Worm (Caenorhabditis elegans) whole organism, L1 larva: ENCODE results near the gene F25H9.2.

ENCODE experiments used
- aly-2 ChIP-seq: fragments of 150-350 bp; optimal IDR thresholded peaks from 2 replicates; lab custom pipeline; 2014; ENCODE audit warnings: missing biosample characterization, missing genetic modification characterization
- egl-27 ChIP-seq, 2 experiments: fragments of 150-350 bp in 1 of 2; sonication (generic microtip); optimal IDR thresholded peaks; 3 replicates each; lab custom pipeline; 2017 to 2018; ENCODE audit warnings: missing biosample characterization in 2 of 2, missing genetic modification characterization in 2 of 2, missing genetic modification reagents in 2 of 2
- fkh-10 ChIP-seq: sonication (generic microtip); optimal IDR thresholded peaks from 2 replicates; lab custom pipeline; 2017; ENCODE audit warnings: missing biosample characterization, missing genetic modification reagents, missing genetic modification characterization
- lin-13 ChIP-seq: fragments of 150-350 bp; optimal IDR thresholded peaks from 2 replicates; lab custom pipeline; 2014; ENCODE audit warnings: missing biosample characterization, missing genetic modification reagents, missing genetic modification characterization
- lin-35 ChIP-seq, 2 experiments: fragments of 150-350 bp; optimal IDR thresholded peaks; 2 replicates each; lab custom pipeline; 2014; ENCODE audit warnings: missing biosample characterization in 2 of 2, missing genetic modification characterization in 2 of 2, missing genetic modification reagents in 2 of 2
- lsy-2 ChIP-seq, 2 experiments: fragments of 150-350 bp; optimal IDR thresholded peaks; 2 replicates each; lab custom pipeline; 2014; ENCODE audit warnings: missing biosample characterization in 2 of 2, missing genetic modification characterization in 2 of 2
- mdl-1 ChIP-seq, 2 experiments: fragments of 150-350 bp; optimal IDR thresholded peaks; 2 replicates each; lab custom pipeline; 2014 to 2017; ENCODE audit warnings: missing biosample characterization in 2 of 2, missing genetic modification characterization in 2 of 2, inconsistent platforms in 1 of 2
- nhr-237 ChIP-seq: fragments of 150-350 bp; optimal IDR thresholded peaks from 2 replicates; lab custom pipeline; 2014; ENCODE audit warnings: missing biosample characterization, missing genetic modification characterization
- nhr-77 ChIP-seq: fragments of 150-350 bp; optimal IDR thresholded peaks from 2 replicates; lab custom pipeline; 2014; ENCODE audit warnings: missing biosample characterization, missing genetic modification characterization
- pqm-1 ChIP-seq: sonication (generic microtip); optimal IDR thresholded peaks from 3 replicates; lab custom pipeline; 2017; ENCODE audit warnings: missing biosample characterization, missing genetic modification characterization

ce11 chrV:13409089-13409488 is 48.8 kb upstream of the F25H9.2 start:
- no peak for TF ChIP-seq egl-27 (tag; optimal IDR thresholded peaks at IDR 0.05; lab: Kevin White, UChicago)
- no peak for TF ChIP-seq lin-13 (GFP tag; lab: Kevin White, UChicago)
- peak; percentile 39 to 53 for TF ChIP-seq lsy-2 (tag; optimal IDR thresholded peaks at IDR 0.05; lab: Kevin White, UChicago)
- TF ChIP-seq aly-2 = no peak
- no peak for TF ChIP-seq pqm-1 (tag; lab: Kevin White, UChicago)
- no peak for TF ChIP-seq mdl-1 (tag; optimal IDR thresholded peaks at IDR 0.05; lab: Kevin White, UChicago)
- TF ChIP-seq fkh-10 (GFP tag; lab: Kevin White, UChicago) = no peak
- peak; percentile 82 to 91 for TF ChIP-seq lin-35 (GFP tag; optimal IDR thresholded peaks at IDR 0.05; lab: Kevin White, UChicago)
- TF ChIP-seq nhr-237 (tag; lab: Kevin White, UChicago) = no peak
- TF ChIP-seq nhr-77 = no peak
